Worm (Caenorhabditis elegans) whole organism, L2 larva: ENCODE data around the gene ugt-41.

Experiments
- ZK546.5 ChIP-seq: sonication (generic microtip); optimal IDR thresholded peaks from 2 replicates; lab custom pipeline; 2017; ENCODE audit warnings: missing biosample characterization, missing genetic modification characterization
- lsy-2 ChIP-seq, 2 experiments: fragments of 150-350 bp in 1 of 2; sonication (generic microtip) in 1 of 2; optimal IDR thresholded peaks; 2 replicates each; lab custom pipeline; 2014 to 2017; ENCODE audit warnings: missing biosample characterization in 2 of 2, missing genetic modification characterization in 2 of 2
- nhr-11 ChIP-seq: fragments of 150-350 bp; optimal IDR thresholded peaks from 2 replicates; lab custom pipeline; 2014; ENCODE audit warnings: missing biosample characterization, missing genetic modification characterization
- nhr-12 ChIP-seq: fragments of 150-350 bp; optimal IDR thresholded peaks from 2 replicates; lab custom pipeline; 2014; ENCODE audit warnings: missing biosample characterization, missing genetic modification characterization
- nhr-129 ChIP-seq: fragments of 150-350 bp; optimal IDR thresholded peaks from 2 replicates; lab custom pipeline; 2014; ENCODE audit warnings: missing biosample characterization, missing genetic modification characterization
- nhr-21 ChIP-seq: fragments of 150-350 bp; optimal IDR thresholded peaks from 2 replicates; lab custom pipeline; 2014; ENCODE audit warnings: missing biosample characterization, missing genetic modification characterization
- peb-1 ChIP-seq: fragments of 150-350 bp; optimal IDR thresholded peaks from 2 replicates; lab custom pipeline; 2014; ENCODE audit warnings: missing biosample characterization, missing genetic modification characterization
- skn-1 ChIP-seq: sonication (generic microtip); optimal IDR thresholded peaks from 2 replicates; lab custom pipeline; 2017; ENCODE audit warnings: missing biosample characterization, missing genetic modification characterization

- no peak for TF ChIP-seq nhr-12
- no peak for TF ChIP-seq skn-1 (tag; lab: Kevin White, UChicago)
- TF ChIP-seq lsy-2 (tag; optimal IDR thresholded peaks at IDR 0.05; lab: Kevin White, UChicago): no peak
- no peak for TF ChIP-seq nhr-129
- TF ChIP-seq nhr-11: no peak
- no peak for TF ChIP-seq ZK546.5 (tag; lab: Kevin White, UChicago)
- no peak for TF ChIP-seq peb-1
- TF ChIP-seq nhr-21 (tag; lab: Kevin White, UChicago): no peak
Observed at ce11 chrV:7166709-7167108, 3.3 kb upstream of the ugt-41 start, which contains the start of gene ugt-36.
